Worm (Caenorhabditis elegans): Measurements from ENCODE around the gene W03G1.2.

- no peak for TF ChIP-seq ztf-11 (tag; optimal IDR thresholded peaks at IDR 0.05)
- no peak for TF ChIP-seq snpc-4 (tag; optimal IDR thresholded peaks at IDR 0.05)
- TF ChIP-seq unc-62 (GFP tag; optimal IDR thresholded peaks at IDR 0.05) = no peak
- TF ChIP-seq mls-2 (tag; optimal IDR thresholded peaks at IDR 0.05) = no peak
- no peak for TF ChIP-seq nhr-76 (tag; optimal IDR thresholded peaks at IDR 0.05)
- TF ChIP-seq ceh-83 (GFP tag; optimal IDR thresholded peaks at IDR 0.05) = no peak
- TF ChIP-seq sptf-1 (tag; optimal IDR thresholded peaks at IDR 0.05) = no peak
- TF ChIP-seq hlh-1 (tag; optimal IDR thresholded peaks at IDR 0.05) = no peak
These were observed 40.4 kb upstream of the W03G1.2 start for ce11 chrIV:484004-484403.

Measured in whole organism, mixed stage, embryonic.